Worm (Caenorhabditis elegans) whole organism, L4/young adult: ENCODE measurements around the gene pssy-1.

Experiments
- W03F9.2 ChIP-seq: fragments of 150-350 bp; optimal IDR thresholded peaks from 2 replicates; lab custom pipeline; 2014; ENCODE audit warnings: missing biosample characterization, missing genetic modification characterization
- dao-5 ChIP-seq: sonication (generic microtip); optimal IDR thresholded peaks from 2 replicates; lab custom pipeline; 2016; ENCODE audit warnings: missing genotype, missing genetic modification characterization, moderate library complexity, missing compliant biosample characterization
- him-1 ChIP-seq: sonication (generic microtip); optimal IDR thresholded peaks from 2 replicates; lab custom pipeline; 2016; ENCODE audit warnings: missing genotype, missing genetic modification reagents, missing genetic modification characterization, missing compliant biosample characterization

- TF ChIP-seq W03F9.2, result peak; percentile 91
- TF ChIP-seq him-1 (tag; lab: Kevin White, UChicago), result peak; percentile 90
- peak; percentile 31 for TF ChIP-seq dao-5
Measured at ce11 chrX:9958561-9958960, 6.8 kb upstream of the pssy-1 start, which contains the start of gene ZC506.1.
